Fruit fly (Drosophila melanogaster) whole organism, adult: ENCODE measurements around the gene eIF4EHP.

Experiments
- CG11617 ChIP-seq: fragments of 200-800 bp; sonication (Bioruptor generic); optimal IDR thresholded peaks from 2 replicates; lab custom pipeline; 2017; ENCODE audit warnings: mild to moderate bottlenecking, missing biosample characterization, missing genetic modification reagents, missing genetic modification characterization
- CG12768 ChIP-seq: fragments of 200-800 bp; sonication (Bioruptor generic); optimal IDR thresholded peaks from 2 replicates; lab custom pipeline; 2017; ENCODE audit warnings: missing biosample characterization, missing genetic modification characterization, mild to moderate bottlenecking, moderate library complexity, missing genetic modification reagents
- CG14711 ChIP-seq: fragments of 200-800 bp; sonication (Bioruptor generic); optimal IDR thresholded peaks from 2 replicates; lab custom pipeline; 2018; ENCODE audit warnings: missing biosample characterization, mild to moderate bottlenecking, missing genetic modification characterization, moderate library complexity
- CG1620 ChIP-seq: fragments of 200-800 bp; sonication (Bioruptor generic); optimal IDR thresholded peaks from 2 replicates; lab custom pipeline; 2016; ENCODE audit warnings: missing biosample characterization, missing genetic modification characterization
- CG33017 ChIP-seq: fragments of 200-800 bp; sonication (Bioruptor generic); optimal IDR thresholded peaks from 2 replicates; lab custom pipeline; 2018; ENCODE audit warnings: missing biosample characterization, mild to moderate bottlenecking, missing genetic modification characterization, moderate library complexity
- CG5204 ChIP-seq: fragments of 200-800 bp; sonication (Bioruptor generic); optimal IDR thresholded peaks from 2 replicates; lab custom pipeline; 2016; ENCODE audit warnings: missing biosample characterization, missing genetic modification characterization
- CG7045 ChIP-seq: fragments of 200-800 bp; sonication (Bioruptor generic); optimal IDR thresholded peaks from 2 replicates; lab custom pipeline; 2017; ENCODE audit warnings: missing biosample characterization, mild to moderate bottlenecking, missing genetic modification characterization
- CG7101 ChIP-seq: fragments of 200-800 bp; sonication (Bioruptor generic); optimal IDR thresholded peaks from 2 replicates; lab custom pipeline; 2018; ENCODE audit warnings: missing biosample characterization, mild to moderate bottlenecking, missing genetic modification characterization, moderate library complexity
- Clk ChIP-seq: fragments of 200-800 bp; sonication (Bioruptor generic); optimal IDR thresholded peaks from 2 replicates; lab custom pipeline; 2017; ENCODE audit warnings: missing biosample characterization, missing genetic modification characterization
- Crg-1 ChIP-seq: fragments of 200-800 bp; sonication (Bioruptor generic); optimal IDR thresholded peaks from 2 replicates; lab custom pipeline; 2016; ENCODE audit warnings: missing biosample characterization, missing genetic modification characterization
- Hr96 ChIP-seq: fragments of 200-800 bp; sonication (Bioruptor generic); optimal IDR thresholded peaks from 2 replicates; lab custom pipeline; 2016; ENCODE audit warnings: missing biosample characterization, missing genetic modification characterization
- Mnt ChIP-seq: fragments of 200-800 bp; sonication (Bioruptor generic); optimal IDR thresholded peaks from 2 replicates; lab custom pipeline; 2016; ENCODE audit warnings: missing biosample characterization, mild to moderate bottlenecking, missing genetic modification characterization
- bab1 ChIP-seq: fragments of 200-800 bp; sonication (Bioruptor generic); optimal IDR thresholded peaks from 3 replicates; lab custom pipeline; 2019; ENCODE audit warnings: missing biosample characterization, mild to moderate bottlenecking, missing genetic modification characterization, moderate library complexity
- cic ChIP-seq: fragments of 200-800 bp; sonication (Bioruptor generic); optimal IDR thresholded peaks from 2 replicates; lab custom pipeline; 2017; ENCODE audit warnings: missing biosample characterization, mild to moderate bottlenecking, missing genetic modification characterization, moderate library complexity
- cnc ChIP-seq, 2 experiments: fragments of >200 bp; optimal IDR thresholded peaks; 2 replicates each; lab custom pipeline; 2017
- kay ChIP-seq: fragments of 200-800 bp; sonication (Bioruptor generic); peaks from one replicate; lab custom pipeline; 2016; ENCODE audit warnings: missing biosample characterization, missing genetic modification characterization, borderline replicate concordance
- ovo ChIP-seq: fragments of 200-800 bp; sonication (Bioruptor generic); optimal IDR thresholded peaks from 2 replicates; lab custom pipeline; 2016; ENCODE audit warnings: missing biosample characterization, missing genetic modification characterization
- pad ChIP-seq: fragments of 200-800 bp; sonication (Bioruptor generic); optimal IDR thresholded peaks from 3 replicates; lab custom pipeline; 2017; ENCODE audit warnings: missing biosample characterization, missing genetic modification characterization, mild to moderate bottlenecking, moderate library complexity, missing genetic modification reagents
- tj ChIP-seq: fragments of 200-800 bp; sonication (Bioruptor generic); optimal IDR thresholded peaks from 3 replicates; lab custom pipeline; 2017; ENCODE audit warnings: missing biosample characterization, mild to moderate bottlenecking, missing genetic modification characterization, moderate library complexity
- toe ChIP-seq: fragments of 200-800 bp; sonication (Bioruptor generic); optimal IDR thresholded peaks from 2 replicates; lab custom pipeline; 2016; ENCODE audit warnings: missing biosample characterization, missing genetic modification characterization

Gene eIF4EHP

DNA sequence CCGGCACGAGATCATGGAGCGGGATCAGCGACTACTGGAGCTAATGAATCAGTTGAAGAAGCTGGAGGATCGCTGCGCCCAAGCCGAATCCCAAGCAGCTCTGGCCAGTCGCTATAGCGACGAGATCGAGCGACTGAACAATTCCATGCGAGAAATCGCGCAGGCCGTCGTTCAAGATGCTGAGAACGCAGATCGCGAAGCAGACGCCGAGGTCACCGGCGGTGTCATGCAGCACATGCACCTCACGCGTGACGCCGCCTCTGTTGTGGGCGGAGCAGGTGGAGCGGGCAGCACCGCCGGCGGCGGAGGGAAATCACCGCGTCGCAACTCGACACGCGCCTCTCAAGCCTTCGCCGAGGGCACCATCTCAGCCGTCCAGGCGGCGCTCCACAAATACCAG, 12.9 kb upstream of the eIF4EHP start:
- TF ChIP-seq CG11617 (no peak), CG7045 (GFP tag; lab: Kevin White, UChicago) (no peak), cic (GFP tag; lab: Kevin White, UChicago) (no peak), CG14711 (tag; lab: Kevin White, UChicago) (no peak), bab1 (GFP tag; lab: Kevin White, UChicago) (no peak), CG1620 (GFP tag; lab: Kevin White, UChicago) (no peak), tj (GFP tag; lab: Kevin White, UChicago) (no peak), pad (GFP tag; lab: Kevin White, UChicago) (no peak), Crg-1 (GFP tag; lab: Kevin White, UChicago) (no peak)

DNA sequence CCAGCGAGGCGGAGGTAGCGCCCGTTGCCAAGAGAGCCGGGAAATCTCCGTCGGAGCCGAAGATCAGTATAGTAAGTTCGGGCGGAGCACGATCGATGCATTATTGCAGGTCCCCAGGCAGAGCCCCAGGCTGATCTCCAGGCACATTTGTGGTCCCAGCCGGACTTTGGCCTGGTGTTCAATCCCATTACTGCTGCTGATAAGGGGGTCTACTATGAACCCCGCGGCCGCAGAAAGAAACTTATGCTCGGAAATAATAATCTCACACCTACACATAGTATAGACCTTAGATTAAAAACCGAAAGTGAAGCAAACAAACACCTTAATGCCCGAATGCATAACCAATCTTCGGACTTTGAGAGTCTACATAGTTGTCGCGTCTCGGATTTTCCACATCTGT, 8.2 kb upstream of the eIF4EHP start:
- no peak for TF ChIP-seq kay
- TF ChIP-seq tj (GFP tag; lab: Kevin White, UChicago): no peak
- no peak for TF ChIP-seq CG7045 (GFP tag; lab: Kevin White, UChicago)
- TF ChIP-seq CG12768 (GFP tag; lab: Kevin White, UChicago): no peak
- TF ChIP-seq toe (GFP tag; lab: Kevin White, UChicago): no peak
- TF ChIP-seq Clk (GFP tag; lab: Kevin White, UChicago): no peak
- TF ChIP-seq CG14711 (tag; lab: Kevin White, UChicago): no peak
- no peak for TF ChIP-seq CG1620 (GFP tag; lab: Kevin White, UChicago)
- TF ChIP-seq cnc (optimal IDR thresholded peaks at IDR 0.05; lab: Kevin White, UChicago): no peak
- no peak for TF ChIP-seq ovo (GFP tag; lab: Kevin White, UChicago)
- no peak for TF ChIP-seq Hr96

DNA sequence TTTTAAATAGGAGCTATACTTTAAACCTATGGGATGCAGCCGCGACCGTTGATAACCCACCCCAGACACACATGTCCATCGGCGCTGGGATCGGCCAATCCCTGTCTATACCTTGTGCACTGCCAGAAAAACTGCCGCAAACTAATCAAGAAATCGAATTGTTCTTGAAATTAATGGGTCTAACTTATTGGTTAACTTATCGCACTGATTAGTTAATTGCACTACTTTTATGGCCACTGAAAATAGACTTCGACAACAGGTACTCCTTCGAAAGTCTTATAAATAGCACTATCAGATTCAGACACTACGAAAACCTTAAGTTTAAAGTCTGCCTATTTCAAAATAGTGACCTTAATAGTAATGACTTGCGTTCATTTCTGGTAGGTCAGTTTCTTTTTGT, 7.4 kb upstream of the eIF4EHP start, which contains the start of gene CG13607:
Gene CG13607, minus strand, starts transcription at position 143 of the 400 bp plus-strand sequence.
- TF ChIP-seq CG7101 (tag; lab: Kevin White, UChicago) (peak; percentile 18), Crg-1 (GFP tag; lab: Kevin White, UChicago) (no peak), cnc (optimal IDR thresholded peaks at IDR 0.05; lab: Kevin White, UChicago) (no peak), kay (no peak), CG14711 (tag; lab: Kevin White, UChicago) (no peak), CG5204 (GFP tag; lab: Kevin White, UChicago) (peak; percentile 13), pad (GFP tag; lab: Kevin White, UChicago) (no peak), CG7045 (GFP tag; lab: Kevin White, UChicago) (no peak), cic (GFP tag; lab: Kevin White, UChicago) (peak; percentile 14), Hr96 (peak; percentile 27), CG11617 (peak; percentile 10), CG12768 (GFP tag; lab: Kevin White, UChicago) (no peak)

DNA sequence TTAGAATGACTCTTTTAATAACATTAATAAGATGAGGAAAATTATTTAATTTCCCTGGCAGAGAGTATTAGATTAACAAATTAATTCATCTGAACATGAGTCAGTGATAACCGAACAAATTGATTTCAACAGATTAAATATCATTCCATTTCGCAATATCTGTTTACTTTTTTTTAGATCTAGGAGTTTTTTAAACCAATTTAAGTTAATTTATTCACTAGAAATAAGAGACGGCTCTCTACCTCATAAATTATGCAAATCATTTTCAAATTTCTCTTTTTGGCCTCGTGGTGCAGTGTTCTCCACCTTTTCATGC, 4.3 kb upstream of the eIF4EHP start, which contains the start of gene Root:
Gene Root, plus strand, starts transcription at position 217 of the 316 bp plus-strand sequence.
- TF ChIP-seq CG11617 (no peak), CG12768 (GFP tag; lab: Kevin White, UChicago) (no peak), CG7101 (tag; lab: Kevin White, UChicago) (no peak), tj (GFP tag; lab: Kevin White, UChicago) (no peak), ovo (GFP tag; lab: Kevin White, UChicago) (no peak), Clk (GFP tag; lab: Kevin White, UChicago) (no peak), CG5204 (GFP tag; lab: Kevin White, UChicago) (no peak), CG7045 (GFP tag; lab: Kevin White, UChicago) (no peak), cnc (optimal IDR thresholded peaks at IDR 0.05; lab: Kevin White, UChicago) (no peak), Hr96 (no peak), pad (GFP tag; lab: Kevin White, UChicago) (no peak), CG33017 (no peak)

DNA sequence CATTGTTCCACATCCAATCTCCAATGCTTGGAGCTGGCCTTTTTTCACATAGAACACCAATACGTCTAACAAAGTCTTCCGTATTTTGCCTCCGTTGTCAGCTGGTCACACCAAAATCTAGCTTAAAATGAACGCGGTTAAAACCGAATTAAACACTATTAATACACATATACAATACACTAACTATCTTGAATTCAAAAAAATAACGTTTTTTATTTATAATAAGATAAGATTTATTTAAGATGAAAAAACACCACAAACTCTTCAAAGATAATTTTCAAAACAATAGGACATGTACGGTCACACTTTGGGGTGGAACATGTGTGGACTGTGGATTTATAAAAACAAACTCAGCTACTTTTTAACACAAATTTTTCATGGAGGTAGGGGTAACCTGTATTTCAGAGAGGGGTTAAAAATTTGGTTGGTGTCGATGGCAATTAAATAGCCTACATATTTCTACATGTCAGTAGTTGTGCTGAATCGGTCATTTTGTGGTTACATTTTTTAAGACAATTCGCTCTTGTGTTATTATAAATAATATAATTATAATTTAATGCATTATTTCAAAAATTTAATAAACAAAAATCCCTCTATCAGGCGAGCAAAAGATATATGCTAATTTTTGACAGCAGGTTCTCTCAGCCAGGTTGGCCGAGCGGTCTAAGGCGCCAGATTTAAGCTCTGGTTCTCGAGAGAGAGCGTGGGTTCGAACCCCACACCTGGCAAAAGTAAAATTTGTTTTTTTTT, 3.7 kb upstream of the eIF4EHP start, which contains the start of gene CG13605:
Gene CG13605, minus strand, starts transcription at position 70 of the 750 bp plus-strand sequence.
- peak; percentile 44 for TF ChIP-seq Clk (GFP tag; lab: Kevin White, UChicago)
- TF ChIP-seq CG33017: peak; percentile 73
- TF ChIP-seq cnc (optimal IDR thresholded peaks at IDR 0.05; lab: Kevin White, UChicago): no peak
- no peak for TF ChIP-seq ovo (GFP tag; lab: Kevin White, UChicago)
- TF ChIP-seq kay: no peak
- TF ChIP-seq CG12768 (GFP tag; lab: Kevin White, UChicago): peak; percentile 78
- TF ChIP-seq toe (GFP tag; lab: Kevin White, UChicago): peak; percentile 71
- peak; percentile 59 for TF ChIP-seq Mnt (GFP tag; lab: Kevin White, UChicago)
- peak; percentile 78 for TF ChIP-seq tj (GFP tag; lab: Kevin White, UChicago)
- peak; percentile 64 for TF ChIP-seq CG5204 (GFP tag; lab: Kevin White, UChicago)
- TF ChIP-seq bab1 (GFP tag; lab: Kevin White, UChicago): peak; percentile 84
- peak; percentile 59 for TF ChIP-seq CG7045 (GFP tag; lab: Kevin White, UChicago)
- peak; percentile 27 for TF ChIP-seq cic (GFP tag; lab: Kevin White, UChicago)
- peak; percentile 62 for TF ChIP-seq pad (GFP tag; lab: Kevin White, UChicago)
- peak; percentile 68 for TF ChIP-seq Crg-1 (GFP tag; lab: Kevin White, UChicago)
- peak; percentile 27 for TF ChIP-seq Hr96
- peak; percentile 68 for TF ChIP-seq CG7101 (tag; lab: Kevin White, UChicago)
- peak; percentile 28 for TF ChIP-seq CG1620 (GFP tag; lab: Kevin White, UChicago)
- peak; percentile 69 for TF ChIP-seq CG14711 (tag; lab: Kevin White, UChicago)
- peak; percentile 73 for TF ChIP-seq CG11617
